Worm (Caenorhabditis elegans): ENCODE data around the gene F16G10.5.

DNA sequence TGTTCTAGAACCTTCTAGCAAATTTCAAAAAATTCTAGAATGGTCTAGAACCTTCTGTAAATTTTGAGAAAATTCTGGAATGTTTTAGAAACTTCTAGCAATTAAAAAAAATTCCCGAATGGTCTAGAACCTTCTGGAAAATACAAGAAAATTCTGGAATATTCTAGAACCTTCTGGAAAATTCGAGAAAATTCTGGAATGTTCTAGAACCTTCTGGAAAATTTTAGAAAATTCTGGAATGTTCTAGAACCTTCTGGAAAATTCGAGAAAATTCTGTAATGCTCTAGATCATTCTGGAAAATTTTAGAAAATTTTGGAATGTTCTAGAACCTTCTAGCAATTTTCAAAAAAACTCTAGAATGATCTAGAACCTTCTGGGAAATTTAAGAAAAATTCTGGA, 36.7 kb upstream of the F16G10.5 start:
- TF ChIP-seq ref-2 (tag; optimal IDR thresholded peaks at IDR 0.05) (no peak), ceh-18 (tag; optimal IDR thresholded peaks at IDR 0.05) (no peak), nhr-11 (tag; optimal IDR thresholded peaks at IDR 0.05) (no peak), rnt-1 (tag; optimal IDR thresholded peaks at IDR 0.05) (no peak), pag-3 (tag; optimal IDR thresholded peaks at IDR 0.05; ENCODE audit: borderline replicate concordance) (no peak), dmd-4 (tag; optimal IDR thresholded peaks at IDR 0.05; ENCODE audit: borderline replicate concordance) (no peak), tbx-7 (tag; optimal IDR thresholded peaks at IDR 0.05) (no peak), sdc-2 (tag; optimal IDR thresholded peaks at IDR 0.05) (no peak), hlh-13 (GFP tag; optimal IDR thresholded peaks at IDR 0.05) (no peak), hlh-8 (tag; optimal IDR thresholded peaks at IDR 0.05) (no peak), hlh-30 (tag; optimal IDR thresholded peaks at IDR 0.05; ENCODE audit: insufficient read depth) (no peak), nfya-1 (tag; optimal IDR thresholded peaks at IDR 0.05) (no peak), nhr-232 (tag; optimal IDR thresholded peaks at IDR 0.05) (no peak), zip-5 (tag; optimal IDR thresholded peaks at IDR 0.05) (no peak)
